Fruit fly (Drosophila melanogaster) whole organism, embryonic: Measurements from ENCODE around the gene Snx21.

Source experiments
- CG10267 ChIP-seq: fragments of 200-800 bp; sonication (Bioruptor generic); optimal IDR thresholded peaks from 2 replicates; lab custom pipeline; 2018; ENCODE audit warnings: missing biosample characterization, mild to moderate bottlenecking, missing genetic modification characterization, moderate library complexity
- CG10431 ChIP-seq: fragments of 200-800 bp; sonication (Bioruptor generic); optimal IDR thresholded peaks from 3 replicates; lab custom pipeline; 2018; ENCODE audit warnings: missing biosample characterization, mild to moderate bottlenecking, missing genetic modification characterization
- CG10654 ChIP-seq: fragments of 200-800 bp; sonication (Bioruptor generic); optimal IDR thresholded peaks from 2 replicates; lab custom pipeline; 2016; ENCODE audit warnings: missing biosample characterization, missing genetic modification characterization
- CG10959 ChIP-seq: fragments of 200-800 bp; sonication (Bioruptor generic); IDR thresholded peaks from 2 replicates; pipeline ENCODE4 v1.3.6; 2022; ENCODE audit warnings: missing biosample characterization, missing genetic modification characterization
- CG12071 ChIP-seq: fragments of 200-800 bp; sonication (Bioruptor generic); optimal IDR thresholded peaks from 3 replicates; lab custom pipeline; 2018; ENCODE audit warnings: missing biosample characterization, mild to moderate bottlenecking, missing genetic modification characterization
- CG1792 ChIP-seq: fragments of 200-800 bp; sonication (Bioruptor generic); optimal IDR thresholded peaks from 2 replicates; lab custom pipeline; 2016; ENCODE audit warnings: missing biosample characterization, missing genetic modification characterization
- CG2889 ChIP-seq: fragments of 200-800 bp; sonication (Bioruptor generic); IDR thresholded peaks from 3 replicates; pipeline ENCODE4 v1.3.6; 2022; ENCODE audit warnings: missing biosample characterization, missing genetic modification characterization
- CG3847 ChIP-seq: fragments of 200-800 bp; sonication (Bioruptor generic); IDR thresholded peaks from 2 replicates; pipeline ENCODE4 v1.3.6; 2022; ENCODE audit warnings: missing biosample characterization, missing genetic modification characterization
- CG4282 ChIP-seq: fragments of 200-800 bp; sonication (Bioruptor generic); optimal IDR thresholded peaks from 2 replicates; lab custom pipeline; 2016; ENCODE audit warnings: missing biosample characterization, missing genetic modification characterization
- CG4424 ChIP-seq: fragments of 200-800 bp; sonication (Bioruptor generic); optimal IDR thresholded peaks from 3 replicates; lab custom pipeline; 2016; ENCODE audit warnings: missing biosample characterization, missing genetic modification characterization
- CG5953 ChIP-seq: fragments of 200-800 bp; sonication (Bioruptor generic); IDR thresholded peaks from 2 replicates; pipeline ENCODE4 v1.3.6; 2022; ENCODE audit warnings: missing biosample characterization, missing genetic modification characterization
- CG6689 ChIP-seq: fragments of 200-800 bp; sonication (Bioruptor generic); IDR thresholded peaks from 2 replicates; pipeline ENCODE4 v1.3.6; 2022; ENCODE audit warnings: missing biosample characterization, missing genetic modification characterization
- CG6791 ChIP-seq: fragments of 200-800 bp; sonication (Bioruptor generic); IDR thresholded peaks from 3 replicates; pipeline ENCODE4 v1.3.6; 2022; ENCODE audit warnings: missing biosample characterization, missing genetic modification characterization; ENCODE audit not compliant: partially characterized antibody
- CG6813 ChIP-seq: fragments of 200-800 bp; sonication (Bioruptor generic); optimal IDR thresholded peaks from 2 replicates; lab custom pipeline; 2017; ENCODE audit warnings: missing biosample characterization, missing genetic modification characterization, mild to moderate bottlenecking, moderate library complexity, missing genetic modification reagents
- CG7745 ChIP-seq: fragments of 200-800 bp; sonication (Bioruptor generic); optimal IDR thresholded peaks from 2 replicates; lab custom pipeline; 2018; ENCODE audit warnings: missing biosample characterization, mild to moderate bottlenecking, missing genetic modification characterization, moderate library complexity
- CG7963 ChIP-seq: fragments of 200-800 bp; sonication (Bioruptor generic); IDR thresholded peaks from 3 replicates; pipeline ENCODE4 v1.3.6; 2022; ENCODE audit warnings: missing biosample characterization, missing genetic modification characterization; ENCODE audit not compliant: partially characterized antibody
- CG9797 ChIP-seq: fragments of 200-800 bp; sonication (Bioruptor generic); optimal IDR thresholded peaks from 3 replicates; lab custom pipeline; 2018; ENCODE audit warnings: missing biosample characterization, mild to moderate bottlenecking, missing genetic modification characterization
- Camta ChIP-seq: fragments of 200-800 bp; sonication (Bioruptor generic); optimal IDR thresholded peaks from 2 replicates; lab custom pipeline; 2016; ENCODE audit warnings: missing biosample characterization, missing genetic modification characterization
- Dbx ChIP-seq: fragments of 200-800 bp; sonication (Bioruptor generic); IDR thresholded peaks from 3 replicates; pipeline ENCODE4 v1.3.6; 2022; ENCODE audit warnings: missing biosample characterization, missing genetic modification characterization
- Dp ChIP-seq: fragments of 200-800 bp; sonication (Bioruptor generic); optimal IDR thresholded peaks from 2 replicates; lab custom pipeline; 2018; ENCODE audit warnings: missing biosample characterization, mild to moderate bottlenecking, missing genetic modification characterization, moderate library complexity
- Dref ChIP-seq: fragments of 200-800 bp; sonication (Bioruptor generic); IDR thresholded peaks from 2 replicates; pipeline ENCODE4 v1.3.6; 2022; ENCODE audit warnings: missing biosample characterization, missing genetic modification characterization
- E2f2 ChIP-seq: fragments of 200-800 bp; sonication (Bioruptor generic); IDR thresholded peaks from 2 replicates; pipeline ENCODE4 v1.3.6; 2022; ENCODE audit warnings: missing biosample characterization, missing genetic modification characterization
- Elba2 ChIP-seq: fragments of 200-800 bp; sonication (Bioruptor generic); optimal IDR thresholded peaks from 3 replicates; lab custom pipeline; 2016; ENCODE audit warnings: missing biosample characterization, missing genetic modification characterization
- Fer1 ChIP-seq: fragments of 200-800 bp; sonication (Bioruptor generic); optimal IDR thresholded peaks from 2 replicates; lab custom pipeline; 2017; ENCODE audit warnings: missing biosample characterization, mild to moderate bottlenecking, missing genetic modification characterization
- H2.0 ChIP-seq: fragments of 200-800 bp; sonication (Bioruptor generic); IDR thresholded peaks from 2 replicates; pipeline ENCODE4 v1.3.6; 2022; ENCODE audit warnings: missing biosample characterization, missing genetic modification characterization
- Med ChIP-seq: fragments of 200-800 bp; sonication (Bioruptor generic); peaks from one replicate; lab custom pipeline; 2016; ENCODE audit warnings: missing biosample characterization, missing genetic modification characterization, mild to moderate bottlenecking, inconsistent platforms, moderate library complexity
- Myb ChIP-seq: fragments of 200-800 bp; sonication (Bioruptor generic); optimal IDR thresholded peaks from 2 replicates; lab custom pipeline; 2016; ENCODE audit warnings: missing biosample characterization, missing genetic modification characterization
- Oaz ChIP-seq: fragments of 200-800 bp; sonication (Bioruptor generic); IDR thresholded peaks from 2 replicates; pipeline ENCODE4 v1.3.6; 2022; ENCODE audit warnings: missing biosample characterization, missing genetic modification characterization
- Opbp ChIP-seq: fragments of 200-800 bp; sonication (Bioruptor generic); IDR thresholded peaks from 3 replicates; pipeline ENCODE4 v1.3.6; 2022; ENCODE audit warnings: missing biosample characterization, missing genetic modification characterization; ENCODE audit not compliant: partially characterized antibody
- Scr ChIP-seq: fragments of 200-800 bp; sonication (Bioruptor generic); IDR thresholded peaks from 2 replicates; pipeline ENCODE4 v1.3.6; 2022; ENCODE audit warnings: missing biosample characterization, missing genetic modification characterization; ENCODE audit not compliant: partially characterized antibody
- Sry-β ChIP-seq: fragments of 200-800 bp; sonication (Bioruptor generic); optimal IDR thresholded peaks from 2 replicates; lab custom pipeline; 2018; ENCODE audit warnings: missing biosample characterization, mild to moderate bottlenecking, missing genetic modification characterization, moderate library complexity
- Vsx1 ChIP-seq: fragments of 200-800 bp; sonication (Bioruptor generic); optimal IDR thresholded peaks from 2 replicates; lab custom pipeline; 2017; ENCODE audit warnings: missing biosample characterization, mild to moderate bottlenecking, missing genetic modification characterization, missing genetic modification reagents
- aop ChIP-seq: fragments of 200-800 bp; sonication (Bioruptor generic); IDR thresholded peaks from 2 replicates; pipeline ENCODE4 v1.3.6; 2022; ENCODE audit warnings: missing biosample characterization, missing genetic modification characterization
- bigmax ChIP-seq: fragments of 200-800 bp; sonication (Bioruptor generic); optimal IDR thresholded peaks from 2 replicates; lab custom pipeline; 2018; ENCODE audit warnings: missing biosample characterization, mild to moderate bottlenecking, missing genetic modification characterization
- chinmo ChIP-seq: fragments of 200-800 bp; sonication (Bioruptor generic); IDR thresholded peaks from 4 replicates; pipeline ENCODE4 v1.3.6; 2022; ENCODE audit warnings: missing biosample characterization, missing genetic modification characterization; ENCODE audit not compliant: partially characterized antibody
- dpn ChIP-seq, 2 experiments: fragments of 200-800 bp; sonication (Bioruptor generic); optimal IDR thresholded peaks; 3 replicates each; lab custom pipeline; 2016; ENCODE audit warnings: missing biosample characterization in 2 of 2, missing genetic modification characterization in 2 of 2
- hb ChIP-seq: fragments of 200-800 bp; sonication (Bioruptor generic); IDR thresholded peaks from 3 replicates; pipeline ENCODE4 v1.3.6; 2022; ENCODE audit warnings: missing biosample characterization, missing genetic modification characterization; ENCODE audit not compliant: partially characterized antibody
- hbn ChIP-seq: fragments of 200-800 bp; sonication (Bioruptor generic); IDR thresholded peaks from 2 replicates; pipeline ENCODE4 v1.3.6; 2022; ENCODE audit warnings: missing biosample characterization, missing genetic modification characterization; ENCODE audit not compliant: partially characterized antibody
- hkb ChIP-seq, 2 experiments: fragments of 200-800 bp in 1 of 2; fragments of >200 bp in 1 of 2; sonication (Bioruptor generic) in 1 of 2; IDR thresholded peaks in 1 of 2; optimal IDR thresholded peaks in 1 of 2; 2 replicates each; pipeline versions ENCODE4 v1.3.6 to Lab custom; 2017 to 2022; ENCODE audit warnings: missing biosample characterization in 1 of 2, missing genetic modification characterization in 1 of 2
- ken ChIP-seq: fragments of 200-800 bp; sonication (Bioruptor generic); IDR thresholded peaks from 3 replicates; pipeline ENCODE4 v1.3.6; 2022; ENCODE audit warnings: missing biosample characterization, missing genetic modification characterization
- lbe ChIP-seq: fragments of 200-800 bp; sonication (Bioruptor generic); optimal IDR thresholded peaks from 2 replicates; lab custom pipeline; 2016; ENCODE audit warnings: missing biosample characterization, mild to moderate bottlenecking, missing genetic modification characterization
- lilli ChIP-seq: fragments of 200-800 bp; sonication (Bioruptor generic); optimal IDR thresholded peaks from 3 replicates; lab custom pipeline; 2016; ENCODE audit warnings: missing biosample characterization, missing genetic modification characterization
- mam ChIP-seq: fragments of 200-800 bp; sonication (Bioruptor generic); optimal IDR thresholded peaks from 3 replicates; lab custom pipeline; 2016; ENCODE audit warnings: missing biosample characterization, missing genetic modification characterization
- nom ChIP-seq: fragments of 200-800 bp; sonication (Bioruptor generic); optimal IDR thresholded peaks from 2 replicates; lab custom pipeline; 2017; ENCODE audit warnings: missing biosample characterization, missing genetic modification characterization, mild to moderate bottlenecking, moderate library complexity, missing genetic modification reagents
- onecut ChIP-seq: fragments of 200-800 bp; sonication (Bioruptor generic); IDR thresholded peaks from 2 replicates; pipeline ENCODE4 v1.3.6; 2022; ENCODE audit warnings: missing biosample characterization, missing genetic modification characterization
- pum ChIP-seq: fragments of 200-800 bp; sonication (Bioruptor generic); optimal IDR thresholded peaks from 2 replicates; lab custom pipeline; 2016; ENCODE audit warnings: missing biosample characterization, missing genetic modification characterization
- rib ChIP-seq: fragments of 200-800 bp; sonication (Bioruptor generic); IDR thresholded peaks from 2 replicates; pipeline ENCODE4 v1.3.6; 2022; ENCODE audit warnings: missing biosample characterization, missing genetic modification characterization
- sd ChIP-seq: fragments of 200-800 bp; sonication (Bioruptor generic); optimal IDR thresholded peaks from 3 replicates; lab custom pipeline; 2018; ENCODE audit warnings: missing biosample characterization, mild to moderate bottlenecking, missing genetic modification characterization, moderate library complexity
- ssp ChIP-seq: fragments of 200-800 bp; sonication (Bioruptor generic); IDR thresholded peaks from 2 replicates; pipeline ENCODE4 v1.3.6; 2022; ENCODE audit warnings: missing biosample characterization, missing genetic modification characterization
- sug ChIP-seq: fragments of 200-800 bp; optimal IDR thresholded peaks from 2 replicates; lab custom pipeline; 2019; ENCODE audit warnings: missing biosample characterization, mild to moderate bottlenecking, missing genetic modification characterization, moderate library complexity

Snx21 gene

dm6 chr2L:2739820-2740230 lies 25.6 kb downstream of the Snx21 start, which contains the start of gene Hrs (continued):
- TF ChIP-seq bigmax (GFP tag; lab: Kevin White, UChicago), result peak; percentile 19
- peak; percentile 40; the same call in 1 of the 2 replicates for TF ChIP-seq hbn
- TF ChIP-seq CG10431 (GFP tag; lab: Kevin White, UChicago), result peak; percentile 89
- peak; percentile 23; the same call in 1 of the 2 replicates for TF ChIP-seq Scr
- no peak for TF ChIP-seq CG2889 (GFP tag; lab: Robert Waterston, UW)
- peak; percentile 88 for TF ChIP-seq CG7745 (tag; lab: Kevin White, UChicago)
- TF ChIP-seq CG12071 (GFP tag; lab: Kevin White, UChicago), result no peak
- TF ChIP-seq Med (GFP tag; lab: Kevin White, UChicago), result peak; percentile 58
- TF ChIP-seq CG10267 (tag; lab: Kevin White, UChicago), result peak; percentile 54
- TF ChIP-seq Oaz (GFP tag; lab: Robert Waterston, UW), result no peak
- TF ChIP-seq CG6813, result no peak
- no peak for TF ChIP-seq ssp (GFP tag; lab: Robert Waterston, UW)
- peak; percentile 40 for TF ChIP-seq sug (tag; lab: Kevin White, UChicago)
- no peak for TF ChIP-seq Camta (GFP tag; lab: Kevin White, UChicago)
- no peak for TF ChIP-seq CG10959
- no peak for TF ChIP-seq onecut (GFP tag; lab: Robert Waterston, UW)
- TF ChIP-seq H2.0 (GFP tag; lab: Robert Waterston, UW), result no peak
- TF ChIP-seq Vsx1, result no peak
- TF ChIP-seq Elba2 (GFP tag; lab: Kevin White, UChicago), result peak; percentile 64
- peak; percentile 51 for TF ChIP-seq CG9797 (GFP tag; lab: Kevin White, UChicago)
- peak; percentile 14 for TF ChIP-seq nom (GFP tag; lab: Kevin White, UChicago)
- TF ChIP-seq hb (GFP tag; lab: Robert Waterston, UW), result no peak
- peak; percentile 45 for TF ChIP-seq Fer1 (GFP tag; lab: Kevin White, UChicago)
- no peak for TF ChIP-seq Dbx
- peak; percentile 28; the same call in 1 of the 2 replicates for TF ChIP-seq Dref (GFP tag; lab: Robert Waterston, UW)
- peak; percentile 69; the same call in 2 of the 4 replicates for TF ChIP-seq chinmo (GFP tag; lab: Robert Waterston, UW)
- TF ChIP-seq E2f2 (GFP tag; lab: Robert Waterston, UW), result peak; percentile 79
- TF ChIP-seq Sry-β (GFP tag; lab: Kevin White, UChicago), result no peak
- peak; percentile 62 for TF ChIP-seq Opbp
- no peak for TF ChIP-seq CG1792 (GFP tag; lab: Kevin White, UChicago)
- no peak for TF ChIP-seq CG7963 (GFP tag; lab: Robert Waterston, UW)
- peak; percentile 29 for TF ChIP-seq mam
- TF ChIP-seq Myb (GFP tag; lab: Kevin White, UChicago), result peak; percentile 98
- no peak for TF ChIP-seq CG10654 (GFP tag; lab: Kevin White, UChicago)
- no peak for TF ChIP-seq CG4424 (GFP tag; lab: Kevin White, UChicago)
- TF ChIP-seq CG6791 (GFP tag; lab: Robert Waterston, UW), result 0 out of 3 replicates have a peak, but pooled peaks have one; percentile 51
- TF ChIP-seq sd (tag; lab: Kevin White, UChicago), result peak; percentile 97
- TF ChIP-seq CG5953, result no peak
- no peak for TF ChIP-seq CG6689 (GFP tag; lab: Robert Waterston, UW)
- peak; percentile 70; the same call in 1 of the 2 replicates for TF ChIP-seq rib
- TF ChIP-seq lilli (GFP tag; lab: Kevin White, UChicago), result peak; percentile 35
- no peak for TF ChIP-seq hkb (optimal IDR thresholded peaks at IDR 0.05; lab: Kevin White, UChicago)
- 0 out of 2 replicates have a peak, but pooled peaks have one; percentile 25 for TF ChIP-seq hkb (GFP tag; IDR thresholded peaks at IDR 0.05; lab: Robert Waterston, UW)
- no peak for TF ChIP-seq pum
- TF ChIP-seq ken (GFP tag; lab: Robert Waterston, UW), result 0 out of 3 replicates have a peak, but pooled peaks have one; percentile 12
- TF ChIP-seq dpn (GFP tag; optimal IDR thresholded peaks at IDR 0.05; lab: Kevin White, UChicago), result peak in 1 of 2 experiments; percentile 1
- no peak for TF ChIP-seq CG4282 (GFP tag; lab: Kevin White, UChicago)
- no peak for TF ChIP-seq aop (GFP tag; lab: Robert Waterston, UW)
- peak; percentile 50 for TF ChIP-seq lbe
- TF ChIP-seq Dp (GFP tag; lab: Kevin White, UChicago), result peak; percentile 80
- TF ChIP-seq CG3847, result peak; percentile 74
